Fruit fly (Drosophila melanogaster) ovary, adult (tissue): Measurements from ENCODE around the gene CG31626.

Experiments used
- CG17801 ChIP-seq: fragments of 200-800 bp; optimal IDR thresholded peaks from 2 replicates; lab custom pipeline; 2019; ENCODE audit warnings: missing biosample characterization, mild to moderate bottlenecking, missing genetic modification characterization, moderate library complexity; ENCODE audit not compliant: partially characterized antibody

The CG31626 gene

dm6 chr2L:21200275-21200674 lies 36.3 kb downstream of the CG31626 start, which contains the start of gene CG31624:
CG31624 (minus strand) TSS chr2L:21200375.
- TF ChIP-seq CG17801 (GFP tag; lab: Kevin White, UChicago), result no peak

dm6 chr2L:21198633-21199264 lies 37.8 kb downstream of the CG31626 start, which contains the start of gene Ret:
Ret (minus strand) TSS chr2L:21198762.
- no peak for TF ChIP-seq CG17801 (GFP tag; lab: Kevin White, UChicago)

- TF ChIP-seq CG17801 (GFP tag; lab: Kevin White, UChicago), result no peak
Measured at dm6 chr2L:21197178-21197577, 39.4 kb downstream of the CG31626 start.

- TF ChIP-seq CG17801 (GFP tag; lab: Kevin White, UChicago), result no peak
Measured at dm6 chr2L:21196511-21196910, 40.0 kb downstream of the CG31626 start.

- TF ChIP-seq CG17801 (GFP tag; lab: Kevin White, UChicago), result no peak
Measured at dm6 chr2L:21195331-21195730, 41.2 kb downstream of the CG31626 start.

dm6 chr2L:21189273-21189781 lies 47.2 kb downstream of the CG31626 start:
- TF ChIP-seq CG17801 (GFP tag; lab: Kevin White, UChicago), result no peak

- TF ChIP-seq CG17801 (GFP tag; lab: Kevin White, UChicago), result no peak
Measured at dm6 chr2L:21187753-21188152, 48.8 kb downstream of the CG31626 start.
